Fruit fly (Drosophila melanogaster) whole organism, adult: ENCODE results near the gene Adsl.
A peak's percentile ranks its signal among the peaks of the same experiment; 100 is the strongest.

Experiments
- CG1620 ChIP-seq: fragments of 200-800 bp; sonication (Bioruptor generic); optimal IDR thresholded peaks from 2 replicates; lab custom pipeline; 2016; ENCODE audit warnings: missing biosample characterization, missing genetic modification characterization
- CG7045 ChIP-seq: fragments of 200-800 bp; sonication (Bioruptor generic); optimal IDR thresholded peaks from 2 replicates; lab custom pipeline; 2017; ENCODE audit warnings: missing biosample characterization, mild to moderate bottlenecking, missing genetic modification characterization
- Hr96 ChIP-seq: fragments of 200-800 bp; sonication (Bioruptor generic); optimal IDR thresholded peaks from 2 replicates; lab custom pipeline; 2016; ENCODE audit warnings: missing biosample characterization, missing genetic modification characterization

dm6 chr3R:17042838-17043569, 22.1 kb upstream of the Adsl start, which contains the start of the genes bdwf and Patr-1:
- TF ChIP-seq Hr96 (no peak), CG7045 (GFP tag; lab: Kevin White, UChicago) (no peak), CG1620 (GFP tag; lab: Kevin White, UChicago) (peak; percentile 41)
